Worm (Caenorhabditis elegans) whole organism, L2 larva: Measurements from ENCODE around the gene cisd-1.

Experiments used
- aly-2 ChIP-seq: fragments of 150-350 bp; optimal IDR thresholded peaks from 2 replicates; lab custom pipeline; 2014; ENCODE audit warnings: missing biosample characterization, missing genetic modification characterization
- lin-13 ChIP-seq: fragments of 150-350 bp; optimal IDR thresholded peaks from 2 replicates; lab custom pipeline; 2014; ENCODE audit warnings: missing biosample characterization, missing genetic modification reagents, missing genetic modification characterization
- nhr-10 ChIP-seq: sonication (generic microtip); optimal IDR thresholded peaks from 2 replicates; lab custom pipeline; 2017; ENCODE audit warnings: missing biosample characterization, missing genetic modification characterization
- snpc-4 ChIP-seq: fragments of 150-350 bp; optimal IDR thresholded peaks from 2 replicates; lab custom pipeline; 2014; ENCODE audit warnings: missing biosample characterization, missing genetic modification characterization
- unc-62 ChIP-seq: fragments of 150-350 bp; optimal IDR thresholded peaks from 2 replicates; lab custom pipeline; 2014; ENCODE audit warnings: missing biosample characterization, missing genetic modification reagents, missing genetic modification characterization
- ztf-11 ChIP-seq: sonication (generic microtip); optimal IDR thresholded peaks from 2 replicates; lab custom pipeline; 2017; ENCODE audit warnings: missing biosample characterization, missing genetic modification characterization

ce11 chrII:11450882-11451281 is 18.5 kb downstream of the cisd-1 start:
- TF ChIP-seq aly-2 (no peak), unc-62 (GFP tag; lab: Kevin White, UChicago) (no peak), ztf-11 (tag; lab: Kevin White, UChicago) (no peak), snpc-4 (tag; lab: Kevin White, UChicago) (no peak), lin-13 (GFP tag; lab: Kevin White, UChicago) (no peak), nhr-10 (no peak)
